Worm (Caenorhabditis elegans) whole organism, L2 larva: Measurements from ENCODE around the gene tiar-1.

Source experiments
- blmp-1 ChIP-seq: sonication (generic microtip); optimal IDR thresholded peaks from 2 replicates; lab custom pipeline; 2017; ENCODE audit warnings: missing genetic modification characterization, mild to moderate bottlenecking, missing compliant biosample characterization, antibody characterized with exemption, moderate library complexity; ENCODE audit not compliant: insufficient read depth
- crh-2 ChIP-seq: sonication (generic microtip); optimal IDR thresholded peaks from 2 replicates; lab custom pipeline; 2017; ENCODE audit warnings: missing biosample characterization, missing genetic modification characterization
- egl-27 ChIP-seq: sonication (generic microtip); optimal IDR thresholded peaks from 3 replicates; lab custom pipeline; 2017; ENCODE audit warnings: missing biosample characterization, missing genetic modification reagents, missing genetic modification characterization
- gmeb-1 ChIP-seq: fragments of 150-350 bp; optimal IDR thresholded peaks from 2 replicates; lab custom pipeline; 2014; ENCODE audit warnings: missing biosample characterization, missing genetic modification characterization
- lin-11 ChIP-seq: fragments of 150-350 bp; sonication (generic microtip); optimal IDR thresholded peaks from 2 replicates; lab custom pipeline; 2014; ENCODE audit warnings: missing biosample characterization, missing genetic modification characterization, inconsistent platforms, mixed read lengths
- lin-13 ChIP-seq: fragments of 150-350 bp; optimal IDR thresholded peaks from 2 replicates; lab custom pipeline; 2014; ENCODE audit warnings: missing biosample characterization, missing genetic modification reagents, missing genetic modification characterization
- lin-39 ChIP-seq: fragments of 150-350 bp; optimal IDR thresholded peaks from 2 replicates; lab custom pipeline; 2014; ENCODE audit warnings: missing biosample characterization, missing genetic modification reagents, missing genetic modification characterization
- mab-5 ChIP-seq: fragments of 150-350 bp; optimal IDR thresholded peaks from 2 replicates; lab custom pipeline; 2014; ENCODE audit warnings: missing biosample characterization, missing genetic modification characterization
- mdl-1 ChIP-seq, 2 experiments: fragments of 150-350 bp in 1 of 2; sonication (generic microtip) in 1 of 2; optimal IDR thresholded peaks; 2 replicates each; lab custom pipeline; 2017; ENCODE audit warnings: missing biosample characterization in 2 of 2, missing genetic modification characterization in 2 of 2
- nhr-23 ChIP-seq: fragments of 150-350 bp; optimal IDR thresholded peaks from 2 replicates; lab custom pipeline; 2014; ENCODE audit warnings: missing biosample characterization, missing genetic modification reagents, missing genetic modification characterization
- nhr-237 ChIP-seq: fragments of 150-350 bp; optimal IDR thresholded peaks from 2 replicates; lab custom pipeline; 2014; ENCODE audit warnings: missing biosample characterization, missing genetic modification characterization
- zag-1 ChIP-seq: fragments of 150-350 bp; optimal IDR thresholded peaks from 2 replicates; lab custom pipeline; 2014; ENCODE audit warnings: missing biosample characterization, missing genetic modification characterization
- ztf-4 ChIP-seq: fragments of 150-350 bp; optimal IDR thresholded peaks from 2 replicates; lab custom pipeline; 2014; ENCODE audit warnings: missing biosample characterization, missing genetic modification characterization

DNA sequence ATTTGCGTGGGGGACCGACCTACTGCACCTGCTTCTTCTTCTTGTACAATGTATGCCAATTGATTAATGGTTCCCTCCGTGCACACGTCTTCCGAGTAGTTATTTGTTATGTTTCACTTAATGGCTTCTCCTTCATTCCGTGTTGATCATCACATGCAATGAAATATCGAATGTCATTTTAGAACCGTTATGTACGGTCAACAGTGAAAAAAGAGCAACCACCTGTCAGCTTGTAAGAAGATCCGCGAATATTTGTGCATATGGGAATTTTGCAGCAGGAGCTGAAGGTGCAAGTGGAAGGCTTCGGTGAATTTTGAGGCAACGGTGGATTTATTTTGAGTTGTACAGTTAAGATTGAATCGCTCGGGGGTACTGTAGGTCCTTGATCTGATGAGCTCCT is 22.0 kb upstream of the tiar-1 start:
- TF ChIP-seq crh-2 (tag; lab: Kevin White, UChicago): no peak
- TF ChIP-seq mdl-1 (tag; optimal IDR thresholded peaks at IDR 0.05; lab: Kevin White, UChicago): no peak
- no peak for TF ChIP-seq mab-5
- no peak for TF ChIP-seq nhr-237
- no peak for TF ChIP-seq ztf-4 (tag; lab: Kevin White, UChicago)
- no peak for TF ChIP-seq nhr-23
- no peak for TF ChIP-seq lin-13 (GFP tag; lab: Kevin White, UChicago)
- no peak for TF ChIP-seq egl-27 (tag; lab: Kevin White, UChicago)
- no peak for TF ChIP-seq lin-39 (tag; lab: Kevin White, UChicago)
- no peak for TF ChIP-seq gmeb-1 (tag; lab: Kevin White, UChicago)
- TF ChIP-seq zag-1: no peak
- TF ChIP-seq blmp-1 (tag; lab: Kevin White, UChicago): no peak
- no peak for TF ChIP-seq lin-11
